Worm (Caenorhabditis elegans) whole organism, L3 larva: ENCODE data around the gene T14G12.12.
A peak's percentile ranks its signal among the peaks of the same experiment; 100 is the strongest.

Experiments used
- R02D3.7 ChIP-seq: fragments of 150-350 bp; optimal IDR thresholded peaks from 2 replicates; lab custom pipeline; 2014; ENCODE audit warnings: missing biosample characterization, missing genetic modification characterization
- ceh-16 ChIP-seq: sonication (generic microtip); optimal IDR thresholded peaks from 2 replicates; lab custom pipeline; 2017; ENCODE audit warnings: missing biosample characterization, missing genetic modification characterization
- ceh-9 ChIP-seq: sonication (generic microtip); optimal IDR thresholded peaks from 2 replicates; lab custom pipeline; 2018; ENCODE audit warnings: missing biosample characterization, missing genetic modification characterization
- egl-5 ChIP-seq: fragments of 150-350 bp; optimal IDR thresholded peaks from 2 replicates; lab custom pipeline; 2017; ENCODE audit warnings: missing biosample characterization, missing genetic modification reagents, missing genetic modification characterization, inconsistent platforms
- fos-1 ChIP-seq: fragments of 150-350 bp; optimal IDR thresholded peaks from 2 replicates; lab custom pipeline; 2014; ENCODE audit warnings: missing biosample characterization, missing genetic modification characterization
- lin-15B ChIP-seq: fragments of 150-350 bp; optimal IDR thresholded peaks from 2 replicates; lab custom pipeline; 2014; ENCODE audit warnings: missing biosample characterization, missing genetic modification characterization
- lin-39 ChIP-seq: fragments of 150-350 bp; optimal IDR thresholded peaks from 2 replicates; lab custom pipeline; 2018; ENCODE audit warnings: missing biosample characterization, missing genetic modification reagents, missing genetic modification characterization
- lsy-12 ChIP-seq: sonication (generic microtip); optimal IDR thresholded peaks from 2 replicates; lab custom pipeline; 2016; ENCODE audit warnings: mild to moderate bottlenecking, missing genetic modification characterization, missing compliant biosample characterization
- nfya-1 ChIP-seq: sonication (generic microtip); optimal IDR thresholded peaks from 2 replicates; lab custom pipeline; 2017; ENCODE audit warnings: missing genetic modification characterization, mild to moderate bottlenecking, missing compliant biosample characterization, antibody characterized with exemption, moderate library complexity; ENCODE audit not compliant: insufficient read depth
- nhr-11 ChIP-seq: fragments of 150-350 bp; optimal IDR thresholded peaks from 2 replicates; lab custom pipeline; 2014; ENCODE audit warnings: missing biosample characterization, missing genetic modification characterization
- snpc-4 ChIP-seq: fragments of 150-350 bp; optimal IDR thresholded peaks from 2 replicates; lab custom pipeline; 2014; ENCODE audit warnings: missing biosample characterization, missing genetic modification characterization
- unc-62 ChIP-seq: fragments of 150-350 bp; sonication (generic microtip); optimal IDR thresholded peaks from 4 replicates; lab custom pipeline; 2014; ENCODE audit warnings: missing biosample characterization, missing genetic modification reagents, missing genetic modification characterization
- zag-1 ChIP-seq: fragments of 150-350 bp; optimal IDR thresholded peaks from 2 replicates; lab custom pipeline; 2014; ENCODE audit warnings: missing biosample characterization, missing genetic modification characterization

Gene T14G12.12

ce11 chrX:3711581-3712101, 46.7 kb downstream of the T14G12.12 start:
- TF ChIP-seq lin-39 (tag; lab: Kevin White, UChicago) (peak; percentile 52), egl-5 (tag; lab: Kevin White, UChicago) (peak; percentile 38), nfya-1 (tag; lab: Kevin White, UChicago) (peak; percentile 26), lin-15B (no peak)

ce11 chrX:3709747-3710146, 48.6 kb downstream of the T14G12.12 start:
- TF ChIP-seq unc-62 (no peak), fos-1 (no peak), nhr-11 (no peak), R02D3.7 (tag; lab: Kevin White, UChicago) (no peak), ceh-16 (no peak), snpc-4 (tag; lab: Kevin White, UChicago) (no peak), lin-39 (tag; lab: Kevin White, UChicago) (no peak), ceh-9 (no peak), zag-1 (tag; lab: Kevin White, UChicago) (no peak), lsy-12 (tag; lab: Kevin White, UChicago) (no peak)
